Worm (Caenorhabditis elegans): ENCODE measurements around the gene btb-18.

The btb-18 gene

ce11 chrII:3332039-3332438 is 34.0 kb downstream of the btb-18 start, which contains the start of gene irld-27:
Gene irld-27, plus strand, starts transcription at chrII:3332339.
- TF ChIP-seq elt-2 (tag; optimal IDR thresholded peaks at IDR 0.05) (no peak), nfya-1 (tag; optimal IDR thresholded peaks at IDR 0.05; ENCODE audit: insufficient read depth) (no peak), nhr-237 (tag; optimal IDR thresholded peaks at IDR 0.05) (no peak), pha-4 (tag; optimal IDR thresholded peaks at IDR 0.05) (no peak), ceh-82 (tag; optimal IDR thresholded peaks at IDR 0.05) (no peak), nhr-11 (tag; optimal IDR thresholded peaks at IDR 0.05) (no peak), ceh-16 (tag; optimal IDR thresholded peaks at IDR 0.05) (no peak), unc-39 (tag; optimal IDR thresholded peaks at IDR 0.05) (no peak), hmg-11 (tag; optimal IDR thresholded peaks at IDR 0.05) (no peak), R02D3.7 (tag; optimal IDR thresholded peaks at IDR 0.05) (no peak), tbx-2 (tag; optimal IDR thresholded peaks at IDR 0.05) (no peak), nhr-43 (tag; optimal IDR thresholded peaks at IDR 0.05; ENCODE audit: poor library complexity, severe bottlenecking) (no peak), snpc-4 (tag; optimal IDR thresholded peaks at IDR 0.05) (no peak), unc-62 (GFP tag; optimal IDR thresholded peaks at IDR 0.05) (no peak), egl-5 (tag; optimal IDR thresholded peaks at IDR 0.05) (no peak)

ce11 chrII:3337039-3337438 is 39.0 kb downstream of the btb-18 start, which contains the start of gene F14D2.19:
Gene F14D2.19, minus strand, starts transcription at chrII:3337139.
- TF ChIP-seq fkh-10 (GFP tag; optimal IDR thresholded peaks at IDR 0.05) (no peak), tbx-2 (tag; optimal IDR thresholded peaks at IDR 0.05) (no peak), ama-1 (optimal IDR thresholded peaks at IDR 0.05) (no peak), nhr-11 (tag; optimal IDR thresholded peaks at IDR 0.05) (no peak), ceh-28 (tag; optimal IDR thresholded peaks at IDR 0.05) (no peak), skn-1 (tag; optimal IDR thresholded peaks at IDR 0.05) (no peak), mml-1 (tag; optimal IDR thresholded peaks at IDR 0.05) (no peak), egl-27 (tag; optimal IDR thresholded peaks at IDR 0.05) (no peak), nhr-77 (tag; optimal IDR thresholded peaks at IDR 0.05) (no peak), fos-1 (tag; optimal IDR thresholded peaks at IDR 0.05) (no peak), egl-5 (tag; optimal IDR thresholded peaks at IDR 0.05) (no peak), sea-2 (GFP tag; optimal IDR thresholded peaks at IDR 0.05) (no peak), nhr-12 (tag; optimal IDR thresholded peaks at IDR 0.05) (no peak), elt-2 (tag; optimal IDR thresholded peaks at IDR 0.05) (no peak), ztf-11 (tag; optimal IDR thresholded peaks at IDR 0.05) (no peak), R02D3.7 (tag; optimal IDR thresholded peaks at IDR 0.05) (no peak), pha-4 (tag; optimal IDR thresholded peaks at IDR 0.05) (no peak)

- no peak for TF ChIP-seq jun-1 (tag; optimal IDR thresholded peaks at IDR 0.05)
Measured at ce11 chrII:3338556-3338955, 40.5 kb downstream of the btb-18 start, which contains the start of gene F14D2.7. Gene F14D2.7, minus strand, starts transcription at chrII:3338656.

- TF ChIP-seq nhr-11 (tag; optimal IDR thresholded peaks at IDR 0.05) = no peak
- no peak for TF ChIP-seq pqm-1 (tag; optimal IDR thresholded peaks at IDR 0.05)
- no peak for TF ChIP-seq elt-1 (tag; optimal IDR thresholded peaks at IDR 0.05)
- TF ChIP-seq hmg-11 (tag; optimal IDR thresholded peaks at IDR 0.05) = no peak
- TF ChIP-seq ceh-82 (tag; optimal IDR thresholded peaks at IDR 0.05) = no peak
- no peak for TF ChIP-seq ztf-11 (tag; optimal IDR thresholded peaks at IDR 0.05)
- no peak for TF ChIP-seq zag-1 (tag; optimal IDR thresholded peaks at IDR 0.05)
- no peak for TF ChIP-seq egl-5 (tag; optimal IDR thresholded peaks at IDR 0.05)
- TF ChIP-seq mml-1 (tag; optimal IDR thresholded peaks at IDR 0.05) = no peak
Measured at ce11 chrII:3340251-3340650, 42.2 kb downstream of the btb-18 start, which contains the start of gene F14D2.5. Gene F14D2.5, plus strand, starts transcription at chrII:3340551.

- no peak for TF ChIP-seq daf-12 (tag; optimal IDR thresholded peaks at IDR 0.05)
- no peak for TF ChIP-seq fkh-10 (GFP tag; optimal IDR thresholded peaks at IDR 0.05)
- no peak for TF ChIP-seq nhr-23 (tag; optimal IDR thresholded peaks at IDR 0.05)
- no peak for TF ChIP-seq jun-1 (tag; optimal IDR thresholded peaks at IDR 0.05)
- no peak for TF ChIP-seq ama-1 (optimal IDR thresholded peaks at IDR 0.05)
- TF ChIP-seq eor-1 (tag; optimal IDR thresholded peaks at IDR 0.05) = no peak
- no peak for TF ChIP-seq skn-1 (tag; optimal IDR thresholded peaks at IDR 0.05)
- no peak for TF ChIP-seq mdl-1 (tag; optimal IDR thresholded peaks at IDR 0.05)
- no peak for TF ChIP-seq ztf-4 (tag; optimal IDR thresholded peaks at IDR 0.05)
- TF ChIP-seq elt-3 (tag; optimal IDR thresholded peaks at IDR 0.05) = no peak
- no peak for TF ChIP-seq nhr-25 (tag; optimal IDR thresholded peaks at IDR 0.05)
Measured at ce11 chrII:3340818-3341217, 42.8 kb downstream of the btb-18 start.
